Fruit fly (Drosophila melanogaster) whole organism: ENCODE data around the gene CG4009.

ENCODE experiments used
- pan ChIP-seq: fragments of >200 bp; optimal IDR thresholded peaks from 2 replicates; lab custom pipeline; 2017
- usp ChIP-seq: fragments of >200 bp; optimal IDR thresholded peaks from 2 replicates; lab custom pipeline; 2017; ENCODE audit warnings: missing biosample characterization, missing genetic modification characterization, mixed read lengths

DNA sequence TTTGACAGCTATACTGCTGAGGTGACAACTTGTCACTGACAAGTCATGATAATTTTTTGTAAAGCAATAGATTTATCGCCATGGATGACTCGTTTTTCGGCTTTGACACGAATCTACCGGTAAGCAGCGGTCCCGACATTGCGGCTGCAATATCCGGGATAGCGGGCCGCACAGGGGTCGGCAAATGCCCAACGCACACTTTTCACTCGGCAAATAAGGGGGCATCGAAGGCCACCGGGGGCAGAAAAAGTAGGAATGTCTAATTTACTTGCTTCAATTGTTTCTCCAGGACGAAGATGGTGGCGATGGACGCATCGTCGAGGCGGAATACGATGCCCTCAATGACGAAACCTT lies 7.7 kb upstream of the CG4009 start:
- TF ChIP-seq usp (GFP tag; lab: Kevin White, UChicago) (no peak), pan (no peak)
